Worm (Caenorhabditis elegans): ENCODE data around the gene C05D10.4.

- TF ChIP-seq scrt-1 (GFP tag; IDR thresholded peaks at IDR 0.05) (no peak), hmbx-1 (tag; optimal IDR thresholded peaks at IDR 0.05) (no peak), ama-1 (optimal IDR thresholded peaks at IDR 0.05) (no peak), tbx-37 (GFP tag; conservative IDR thresholded peaks at IDR 0.05) (no peak), ceh-13 (GFP tag; optimal IDR thresholded peaks at IDR 0.05) (no peak), tra-4 (tag; optimal IDR thresholded peaks at IDR 0.05) (no peak), F13C5.2 (tag; optimal IDR thresholded peaks at IDR 0.05) (no peak), ets-7 (tag; optimal IDR thresholded peaks at IDR 0.05) (no peak)
Measured at ce11 chrIII:6123647-6124046, 21.0 kb upstream of the C05D10.4 start.

Data from whole organism, early embryonic.